Worm (Caenorhabditis elegans): ENCODE results near the gene T19C4.24.

T19C4.24 gene

DNA sequence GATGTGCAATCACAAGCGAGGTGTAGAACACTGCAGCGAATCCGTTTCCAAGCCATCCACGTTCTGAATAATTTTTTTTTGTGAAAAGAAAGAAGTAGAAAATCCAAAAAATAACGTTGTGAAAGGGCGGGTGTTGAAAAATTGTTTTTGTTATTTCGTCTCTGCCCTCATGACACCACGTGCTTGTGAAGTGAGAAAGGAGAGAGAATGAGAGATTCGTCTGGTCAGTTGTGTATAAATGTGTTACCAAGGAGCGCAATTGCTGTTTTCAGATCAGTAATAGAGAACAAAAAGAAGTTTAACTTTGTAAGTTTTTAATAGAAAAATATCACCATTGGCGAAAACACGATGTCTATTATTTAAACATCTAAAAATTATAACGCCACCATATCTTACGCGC, 25.6 kb downstream of the T19C4.24 start:
- TF ChIP-seq skn-1 (tag; optimal IDR thresholded peaks at IDR 0.05) (no peak), mdl-1 (tag; optimal IDR thresholded peaks at IDR 0.05) (peak; percentile 42 to 61), peb-1 (tag; optimal IDR thresholded peaks at IDR 0.05) (no peak), unc-55 (GFP tag; optimal IDR thresholded peaks at IDR 0.05) (peak; percentile 24), crh-2 (tag; optimal IDR thresholded peaks at IDR 0.05) (peak; percentile 34), C34F6.9 (tag; optimal IDR thresholded peaks at IDR 0.05) (peak; percentile 74), blmp-1 (tag; optimal IDR thresholded peaks at IDR 0.05; ENCODE audit: insufficient read depth) (no peak), fos-1 (tag; optimal IDR thresholded peaks at IDR 0.05) (peak; percentile 23), sma-9 (GFP tag; optimal IDR thresholded peaks at IDR 0.05) (peak; percentile 39), sma-9 (tag; optimal IDR thresholded peaks at IDR 0.05) (no peak), mbf-1 (tag; optimal IDR thresholded peaks at IDR 0.05) (no peak), sma-3 (GFP tag; optimal IDR thresholded peaks at IDR 0.05) (no peak), nhr-129 (tag; optimal IDR thresholded peaks at IDR 0.05) (peak; percentile 85), F13H6.1 (tag; optimal IDR thresholded peaks at IDR 0.05) (peak; percentile 3), lsy-2 (tag; optimal IDR thresholded peaks at IDR 0.05) (peak in 1 of 2 experiments; percentile 62), ama-1 (optimal IDR thresholded peaks at IDR 0.05) (peak; percentile 9), lin-13 (GFP tag; optimal IDR thresholded peaks at IDR 0.05) (no peak), gmeb-1 (tag; optimal IDR thresholded peaks at IDR 0.05) (no peak), zag-1 (tag; optimal IDR thresholded peaks at IDR 0.05) (no peak), nhr-25 (tag; optimal IDR thresholded peaks at IDR 0.05) (peak; percentile 60)

DNA sequence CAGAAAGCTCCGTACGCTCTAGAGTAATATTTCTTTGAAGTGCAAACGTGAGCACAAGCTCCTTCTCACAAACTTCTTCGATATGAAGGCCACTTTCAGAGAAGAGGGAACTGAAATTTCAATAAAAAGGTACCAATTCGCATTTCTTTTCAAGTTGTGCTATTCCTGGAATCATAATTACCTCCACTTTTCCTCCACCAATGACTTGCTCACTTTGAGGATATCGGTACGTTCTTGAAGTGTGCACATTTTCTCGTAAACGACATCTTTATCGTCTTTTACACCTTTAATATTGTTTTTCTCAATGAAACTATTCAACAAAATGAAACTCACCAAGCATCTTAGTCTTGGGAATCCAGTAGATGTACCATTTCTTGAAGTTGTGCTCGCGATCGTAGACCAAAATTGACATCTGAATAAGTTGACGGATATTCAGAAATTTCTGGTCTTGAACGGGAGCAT, 27.5 kb downstream of the T19C4.24 start, which contains the start of gene scb-1:
Gene scb-1, minus strand, starts transcription at position 412 of the 462 bp plus-strand sequence.
- TF ChIP-seq gmeb-1 (tag; optimal IDR thresholded peaks at IDR 0.05) (no peak), sem-4 (tag; optimal IDR thresholded peaks at IDR 0.05) (no peak), nhr-129 (tag; optimal IDR thresholded peaks at IDR 0.05) (peak; percentile 2), mab-5 (tag; optimal IDR thresholded peaks at IDR 0.05) (no peak), Y55F3AM.14 (GFP tag; optimal IDR thresholded peaks at IDR 0.05) (peak; percentile 26), ztf-4 (tag; optimal IDR thresholded peaks at IDR 0.05) (no peak), crh-2 (tag; optimal IDR thresholded peaks at IDR 0.05) (no peak), nhr-77 (tag; optimal IDR thresholded peaks at IDR 0.05) (no peak), ama-1 (optimal IDR thresholded peaks at IDR 0.05) (no peak), nhr-25 (tag; optimal IDR thresholded peaks at IDR 0.05) (peak; percentile 8), unc-39 (tag; optimal IDR thresholded peaks at IDR 0.05) (no peak), nhr-10 (tag; optimal IDR thresholded peaks at IDR 0.05) (no peak), mdl-1 (tag; optimal IDR thresholded peaks at IDR 0.05) (no peak), ceh-82 (tag; optimal IDR thresholded peaks at IDR 0.05) (no peak), nhr-23 (tag; optimal IDR thresholded peaks at IDR 0.05) (no peak), nhr-11 (tag; optimal IDR thresholded peaks at IDR 0.05) (no peak)

DNA sequence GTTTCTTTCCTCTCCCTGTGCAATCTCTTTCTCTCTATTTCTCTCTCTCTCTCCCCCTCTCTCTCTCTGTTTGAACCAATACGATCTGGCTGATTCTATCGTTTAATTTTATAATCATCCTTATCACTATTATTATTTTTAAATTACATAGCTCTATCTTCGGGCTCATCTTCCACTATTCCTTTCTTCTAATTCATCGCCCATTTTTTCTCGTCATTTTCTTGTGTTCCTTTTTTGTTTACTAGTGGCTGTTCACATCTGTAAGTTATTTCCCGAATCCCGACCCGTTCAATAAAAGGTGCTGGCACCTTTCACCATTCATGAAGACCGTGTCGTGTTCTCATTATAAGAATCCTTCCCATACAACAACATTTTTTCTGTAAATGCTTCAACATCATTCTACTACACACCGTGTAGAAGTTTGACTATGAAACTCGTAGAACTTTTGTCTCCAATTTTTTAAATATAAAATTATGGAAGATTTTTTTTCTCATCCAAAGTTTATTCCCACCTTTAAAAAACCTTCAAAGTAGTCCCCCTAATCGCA, 28.6 kb downstream of the T19C4.24 start:
- TF ChIP-seq sma-3 (GFP tag; optimal IDR thresholded peaks at IDR 0.05) (peak; percentile 28), crh-2 (tag; optimal IDR thresholded peaks at IDR 0.05) (no peak), mdl-1 (tag; optimal IDR thresholded peaks at IDR 0.05) (no peak), lsy-2 (tag; optimal IDR thresholded peaks at IDR 0.05) (peak in 1 of 2 experiments; percentile 48), nhr-129 (tag; optimal IDR thresholded peaks at IDR 0.05) (peak; percentile 6), sma-9 (GFP tag; optimal IDR thresholded peaks at IDR 0.05) (peak; percentile 12), sma-9 (tag; optimal IDR thresholded peaks at IDR 0.05) (no peak), skn-1 (tag; optimal IDR thresholded peaks at IDR 0.05) (no peak), ama-1 (optimal IDR thresholded peaks at IDR 0.05) (peak; percentile 77), ztf-4 (tag; optimal IDR thresholded peaks at IDR 0.05) (peak; percentile 30)

DNA sequence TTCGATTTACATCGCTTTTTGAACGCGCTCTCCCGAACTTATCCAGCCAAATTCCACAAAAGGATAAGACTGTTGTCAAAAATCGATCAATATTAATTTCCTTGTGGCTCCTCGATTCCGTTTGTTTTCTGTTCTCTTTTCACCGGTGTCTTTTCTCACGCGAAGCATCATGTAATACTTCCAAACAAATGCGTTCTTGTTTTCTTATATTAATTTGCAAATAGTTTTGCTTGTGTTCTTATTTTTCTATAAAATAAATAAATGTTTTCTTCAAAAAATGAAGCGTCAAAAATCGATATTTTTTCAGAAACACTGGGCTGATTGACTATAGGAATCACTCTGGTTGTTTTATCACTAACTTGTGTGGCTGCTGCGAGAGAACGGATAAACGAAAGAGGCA, 33.2 kb downstream of the T19C4.24 start, which contains the start of gene math-33:
Gene math-33, plus strand, starts transcription at position 301 of the 400 bp plus-strand sequence.
- TF ChIP-seq ama-1 (optimal IDR thresholded peaks at IDR 0.05) (no peak), nhr-129 (tag; optimal IDR thresholded peaks at IDR 0.05) (no peak)

DNA sequence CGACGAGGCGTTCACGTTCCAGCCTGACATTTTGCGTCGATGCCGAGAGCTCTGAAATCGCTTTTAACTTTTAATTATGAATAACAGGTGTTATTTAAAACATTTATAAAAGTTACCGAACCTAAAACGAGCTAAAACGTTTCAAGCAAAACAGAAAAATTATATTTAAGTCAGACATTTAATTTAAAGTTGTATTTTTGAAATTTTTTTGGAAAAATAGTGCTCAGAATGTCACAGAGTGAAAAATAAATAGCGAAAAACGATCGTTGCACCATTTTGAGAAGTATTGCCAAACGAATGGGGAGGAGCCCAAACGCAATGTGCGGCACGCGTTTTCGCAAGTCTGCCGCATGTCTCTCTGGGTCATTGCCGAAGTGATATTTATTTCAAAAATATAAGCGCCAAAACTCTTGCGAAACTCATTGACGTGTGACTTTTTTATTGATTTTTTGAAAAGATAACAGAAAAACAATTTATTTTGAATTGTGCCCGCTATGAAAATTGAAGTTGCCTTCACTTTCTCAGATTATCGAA, 33.7 kb downstream of the T19C4.24 start, which contains the start of gene erfa-3:
Gene erfa-3, minus strand, starts transcription at position 51 of the 534 bp plus-strand sequence.
- TF ChIP-seq sma-3 (GFP tag; optimal IDR thresholded peaks at IDR 0.05) (peak; percentile 69), nhr-21 (tag; optimal IDR thresholded peaks at IDR 0.05) (peak; percentile 6), R02D3.7 (tag; optimal IDR thresholded peaks at IDR 0.05) (no peak), gmeb-1 (tag; optimal IDR thresholded peaks at IDR 0.05) (peak; percentile 71), zag-1 (tag; optimal IDR thresholded peaks at IDR 0.05) (no peak), elt-3 (tag; optimal IDR thresholded peaks at IDR 0.05) (no peak), nhr-25 (tag; optimal IDR thresholded peaks at IDR 0.05) (peak; percentile 66), nhr-11 (tag; optimal IDR thresholded peaks at IDR 0.05) (no peak), nhr-237 (tag; optimal IDR thresholded peaks at IDR 0.05) (no peak), aly-2 (tag; optimal IDR thresholded peaks at IDR 0.05) (no peak), alr-1 (tag; optimal IDR thresholded peaks at IDR 0.05) (no peak), ztf-11 (tag; optimal IDR thresholded peaks at IDR 0.05) (no peak), nhr-6 (tag; optimal IDR thresholded peaks at IDR 0.05) (no peak), sem-4 (tag; optimal IDR thresholded peaks at IDR 0.05) (peak; percentile 30), crh-2 (tag; optimal IDR thresholded peaks at IDR 0.05) (peak; percentile 46), elt-1 (tag; optimal IDR thresholded peaks at IDR 0.05) (no peak), unc-62 (GFP tag; optimal IDR thresholded peaks at IDR 0.05) (no peak), peb-1 (tag; optimal IDR thresholded peaks at IDR 0.05) (no peak), F13H6.1 (tag; optimal IDR thresholded peaks at IDR 0.05) (peak; percentile 77), lsy-2 (tag; optimal IDR thresholded peaks at IDR 0.05) (peak in 1 of 2 experiments; percentile 63), C34F6.9 (tag; optimal IDR thresholded peaks at IDR 0.05) (peak; percentile 65), unc-55 (GFP tag; optimal IDR thresholded peaks at IDR 0.05) (peak; percentile 73), ceh-16 (tag; optimal IDR thresholded peaks at IDR 0.05) (no peak), egl-27 (tag; optimal IDR thresholded peaks at IDR 0.05) (peak; percentile 33), ztf-4 (tag; optimal IDR thresholded peaks at IDR 0.05) (no peak)

Measured in whole organism, L2 larva.